Fruit fly (Drosophila melanogaster): ENCODE measurements around the gene Pcyt2.

Pcyt2 gene

DNA sequence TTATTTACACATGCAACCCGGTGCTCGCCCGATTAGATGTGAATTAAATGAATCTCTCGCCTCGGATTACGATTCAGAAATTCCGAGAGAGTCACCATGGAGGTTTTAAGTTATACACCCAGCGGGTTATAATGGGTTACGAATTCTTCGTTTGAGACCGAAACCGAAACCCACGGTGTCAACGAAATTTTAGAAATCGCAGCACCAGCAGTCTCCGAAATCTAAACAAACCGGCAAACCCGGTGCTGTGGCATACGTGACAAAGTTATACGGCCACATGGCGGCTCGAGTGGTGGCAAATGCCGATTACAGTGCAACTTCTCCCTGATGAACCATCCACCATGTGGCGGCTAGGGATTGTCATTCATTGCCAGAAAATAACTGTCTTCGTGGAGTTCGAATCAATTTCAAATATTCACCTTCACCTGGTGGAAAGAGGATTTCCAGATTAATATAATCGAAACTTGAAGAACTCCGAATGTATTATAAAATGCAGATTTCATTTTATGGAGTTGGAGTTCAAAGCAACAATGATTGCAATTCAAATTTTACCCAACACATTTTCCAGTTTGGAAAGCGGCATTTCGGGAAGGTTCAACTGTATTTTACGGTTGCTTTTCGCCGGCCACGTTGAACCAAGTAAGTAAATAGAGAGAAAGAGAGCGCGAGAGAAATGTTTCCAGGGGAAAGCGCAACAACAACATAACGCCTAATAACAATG lies 37.3 kb upstream of the Pcyt2 start (continued):
- TF ChIP-seq org-1 (GFP tag; optimal IDR thresholded peaks at IDR 0.05), result peak; percentile 76
- no peak for TF ChIP-seq CG11456 (GFP tag; IDR thresholded peaks at IDR 0.05)
- no peak for TF ChIP-seq usp (GFP tag; optimal IDR thresholded peaks at IDR 0.05)
- TF ChIP-seq CG17186 (GFP tag; optimal IDR thresholded peaks at IDR 0.05), result peak; percentile 6
- TF ChIP-seq bbx (GFP tag; IDR thresholded peaks at IDR 0.05; ENCODE audit: partially characterized antibody), result no peak
- no peak for TF ChIP-seq CG6175 (GFP tag; IDR thresholded peaks at IDR 0.05)
- peak; percentile 60 to 77 for TF ChIP-seq dpn (GFP tag; optimal IDR thresholded peaks at IDR 0.05)
- peak; percentile 84 for TF ChIP-seq CG17829 (tag; optimal IDR thresholded peaks at IDR 0.05)
- TF ChIP-seq Fer1 (GFP tag; optimal IDR thresholded peaks at IDR 0.05), result peak; percentile 13
- peak; percentile 59 for TF ChIP-seq Max (GFP tag; optimal IDR thresholded peaks at IDR 0.05)
- peak; percentile 53 for TF ChIP-seq HHEX (GFP tag; optimal IDR thresholded peaks at IDR 0.05)
- peak; percentile 85 for TF ChIP-seq nmo (GFP tag; optimal IDR thresholded peaks at IDR 0.05)
- peak; percentile 59 for TF ChIP-seq mam (GFP tag; optimal IDR thresholded peaks at IDR 0.05)
- peak; percentile 78 for TF ChIP-seq Blimp-1 (GFP tag; optimal IDR thresholded peaks at IDR 0.05)
- peak; percentile 47 for TF ChIP-seq HLH54F (GFP tag; optimal IDR thresholded peaks at IDR 0.05)
- TF ChIP-seq MESR4 (GFP tag; optimal IDR thresholded peaks at IDR 0.05), result peak; percentile 8
- TF ChIP-seq CG9876 (GFP tag; optimal IDR thresholded peaks at IDR 0.05), result peak; percentile 55
- TF ChIP-seq Rfx (GFP tag; IDR thresholded peaks at IDR 0.05), result peak; percentile 46
- no peak for TF ChIP-seq br (optimal IDR thresholded peaks at IDR 0.05)
- peak; percentile 78; the same call in 2 of the 3 replicates for TF ChIP-seq ci (GFP tag; IDR thresholded peaks at IDR 0.05)
- TF ChIP-seq CG6854 (GFP tag; optimal IDR thresholded peaks at IDR 0.05), result no peak
- no peak for TF ChIP-seq CG42726 (GFP tag; IDR thresholded peaks at IDR 0.05; ENCODE audit: partially characterized antibody)
- TF ChIP-seq pfk (GFP tag; optimal IDR thresholded peaks at IDR 0.05), result no peak
- peak; percentile 8 for TF ChIP-seq Jarid2 (GFP tag; optimal IDR thresholded peaks at IDR 0.05)
- TF ChIP-seq sd (tag; optimal IDR thresholded peaks at IDR 0.05), result peak; percentile 36
- peak; percentile 57; the same call in 1 of the 3 replicates for TF ChIP-seq CG34422 (GFP tag; IDR thresholded peaks at IDR 0.05)
- peak; percentile 28 for TF ChIP-seq CG17802 (tag; optimal IDR thresholded peaks at IDR 0.05)
- peak; percentile 74 for TF ChIP-seq CG4424 (GFP tag; optimal IDR thresholded peaks at IDR 0.05)
- TF ChIP-seq CG18262 (tag; optimal IDR thresholded peaks at IDR 0.05), result peak; percentile 86
- no peak for TF ChIP-seq cg (GFP tag; optimal IDR thresholded peaks at IDR 0.05)
- peak; percentile 76 for TF ChIP-seq Chrac-16 (GFP tag; optimal IDR thresholded peaks at IDR 0.05)
- TF ChIP-seq sima (GFP tag; optimal IDR thresholded peaks at IDR 0.05), result no peak
- peak; percentile 48; the same call in 1 of the 2 replicates for TF ChIP-seq slbo (GFP tag; IDR thresholded peaks at IDR 0.05)
- TF ChIP-seq CG2875 (GFP tag; optimal IDR thresholded peaks at IDR 0.05), result peak; percentile 68
- TF ChIP-seq shn (GFP tag; optimal IDR thresholded peaks at IDR 0.05), result peak; percentile 71
- TF ChIP-seq lab (GFP tag; optimal IDR thresholded peaks at IDR 0.05), result peak; percentile 61
- TF ChIP-seq Sry-δ (GFP tag; optimal IDR thresholded peaks at IDR 0.05), result peak; percentile 7
- no peak for TF ChIP-seq MTF-1 (GFP tag; optimal IDR thresholded peaks at IDR 0.05; ENCODE audit: borderline replicate concordance)
- TF ChIP-seq H15 (GFP tag; IDR thresholded peaks at IDR 0.05), result no peak
- peak; percentile 66 for TF ChIP-seq CG7786 (GFP tag; optimal IDR thresholded peaks at IDR 0.05)
- TF ChIP-seq pho (GFP tag; optimal IDR thresholded peaks at IDR 0.05), result peak; percentile 40
- TF ChIP-seq ken (GFP tag; IDR thresholded peaks at IDR 0.05), result peak; percentile 56; the same call in 1 of the 3 replicates
- TF ChIP-seq ash1 (GFP tag; optimal IDR thresholded peaks at IDR 0.05), result no peak
- TF ChIP-seq CG9609 (GFP tag; optimal IDR thresholded peaks at IDR 0.05), result peak; percentile 48
- TF ChIP-seq CG3838 (GFP tag; optimal IDR thresholded peaks at IDR 0.05), result peak; percentile 10
- peak; percentile 62 for TF ChIP-seq CG12942 (GFP tag; optimal IDR thresholded peaks at IDR 0.05)
- TF ChIP-seq hb (GFP tag; IDR thresholded peaks at IDR 0.05; ENCODE audit: partially characterized antibody), result no peak
- TF ChIP-seq Abd-B (GFP tag; optimal IDR thresholded peaks at IDR 0.05), result peak; percentile 73
- TF ChIP-seq jumu (GFP tag; optimal IDR thresholded peaks at IDR 0.05), result peak; percentile 52

All from whole organism, embryonic.